Worm (Caenorhabditis elegans) whole organism, late embryonic: ENCODE data around the gene T22B7.3.

Experiments used
- C38D4.7 ChIP-seq: fragments of 200-800 bp; sonication (Bioruptor generic); optimal IDR thresholded peaks from 2 replicates; lab custom pipeline; 2018; ENCODE audit warnings: mild to moderate bottlenecking, missing genetic modification characterization, moderate library complexity, missing compliant biosample characterization
- K02D7.2 ChIP-seq: sonication (generic microtip); optimal IDR thresholded peaks from 2 replicates; lab custom pipeline; 2017; ENCODE audit warnings: mild to moderate bottlenecking, missing genetic modification characterization, missing compliant biosample characterization
- T23F11.4 ChIP-seq: fragments of 200-800 bp; sonication (Bioruptor generic); optimal IDR thresholded peaks from 2 replicates; lab custom pipeline; 2018; ENCODE audit warnings: mild to moderate bottlenecking, missing genetic modification characterization, missing compliant biosample characterization
- ceh-14 ChIP-seq: sonication (generic microtip); optimal IDR thresholded peaks from 2 replicates; lab custom pipeline; 2016; ENCODE audit warnings: missing genotype, missing genetic modification characterization, missing compliant biosample characterization
- ceh-18 ChIP-seq: sonication (generic microtip); optimal IDR thresholded peaks from 2 replicates; lab custom pipeline; 2016; ENCODE audit warnings: missing genetic modification characterization, missing compliant biosample characterization
- ceh-19 ChIP-seq: fragments of 200-800 bp; sonication (Bioruptor generic); optimal IDR thresholded peaks from 2 replicates; lab custom pipeline; 2018; ENCODE audit warnings: mild to moderate bottlenecking, missing genetic modification characterization, missing compliant biosample characterization
- ceh-22 ChIP-seq: sonication (generic microtip); optimal IDR thresholded peaks from 2 replicates; lab custom pipeline; 2017; ENCODE audit warnings: missing biosample characterization, missing genetic modification characterization
- ceh-24 ChIP-seq: sonication (generic microtip); optimal IDR thresholded peaks from 2 replicates; lab custom pipeline; 2016; ENCODE audit warnings: mild to moderate bottlenecking, missing genetic modification characterization, missing compliant biosample characterization
- ceh-30 ChIP-seq: fragments of 150-350 bp; optimal IDR thresholded peaks from 2 replicates; lab custom pipeline; 2014; ENCODE audit warnings: missing biosample characterization, missing genetic modification characterization
- ceh-31 ChIP-seq: sonication (generic microtip); optimal IDR thresholded peaks from 2 replicates; lab custom pipeline; 2016; ENCODE audit warnings: missing genetic modification characterization, missing compliant biosample characterization
- ceh-34 ChIP-seq: sonication (generic microtip); optimal IDR thresholded peaks from 2 replicates; lab custom pipeline; 2016; ENCODE audit warnings: mild to moderate bottlenecking, missing genetic modification characterization, missing compliant biosample characterization
- ceh-45 ChIP-seq: fragments of 200-800 bp; sonication (Bioruptor generic); IDR thresholded peaks from 2 replicates; pipeline ENCODE4 v1.3.6; 2022; ENCODE audit warnings: missing genetic modification reagents, missing genetic modification characterization, missing compliant biosample characterization
- dmd-4 ChIP-seq: sonication (generic microtip); optimal IDR thresholded peaks from 2 replicates; lab custom pipeline; 2016; ENCODE audit warnings: borderline replicate concordance, missing genetic modification characterization, missing compliant biosample characterization
- dve-1 ChIP-seq: sonication (generic microtip); optimal IDR thresholded peaks from 2 replicates; lab custom pipeline; 2017; ENCODE audit warnings: antibody characterized with exemption, mild to moderate bottlenecking, missing genetic modification characterization, missing compliant biosample characterization
- elt-2 ChIP-seq: sonication (generic microtip); optimal IDR thresholded peaks from 2 replicates; lab custom pipeline; 2016; ENCODE audit warnings: missing genetic modification reagents, missing genetic modification characterization, missing compliant biosample characterization
- elt-4 ChIP-seq: sonication (generic microtip); optimal IDR thresholded peaks from 2 replicates; lab custom pipeline; 2016; ENCODE audit warnings: missing genetic modification characterization, missing compliant biosample characterization
- eyg-1 ChIP-seq: sonication (generic microtip); optimal IDR thresholded peaks from 2 replicates; lab custom pipeline; 2016; ENCODE audit warnings: missing genotype, missing genetic modification characterization, missing compliant biosample characterization
- fkh-10 ChIP-seq: fragments of 150-350 bp; optimal IDR thresholded peaks from 2 replicates; lab custom pipeline; 2014; ENCODE audit warnings: missing biosample characterization, missing genetic modification reagents, missing genetic modification characterization
- fkh-6 ChIP-seq: sonication (generic microtip); optimal IDR thresholded peaks from 2 replicates; lab custom pipeline; 2016; ENCODE audit warnings: missing genetic modification characterization, missing compliant biosample characterization
- gmeb-2 ChIP-seq: sonication (generic microtip); optimal IDR thresholded peaks from 2 replicates; lab custom pipeline; 2016; ENCODE audit warnings: missing genetic modification characterization, inconsistent platforms, missing compliant biosample characterization
- hlh-15 ChIP-seq: sonication (generic microtip); optimal IDR thresholded peaks from 2 replicates; lab custom pipeline; 2016; ENCODE audit warnings: missing genetic modification characterization, missing compliant biosample characterization
- hlh-30 ChIP-seq: sonication (generic microtip); optimal IDR thresholded peaks from 2 replicates; lab custom pipeline; 2017; ENCODE audit warnings: antibody characterized with exemption, missing genetic modification characterization, missing compliant biosample characterization; ENCODE audit not compliant: insufficient read depth
- hlh-6 ChIP-seq: sonication (generic microtip); optimal IDR thresholded peaks from 2 replicates; lab custom pipeline; 2016; ENCODE audit warnings: missing genotype, missing genetic modification characterization, missing compliant biosample characterization
- hlh-8 ChIP-seq: sonication (generic microtip); optimal IDR thresholded peaks from 2 replicates; lab custom pipeline; 2016; ENCODE audit warnings: missing genotype, missing genetic modification characterization, missing compliant biosample characterization
- lim-6 ChIP-seq: sonication (generic microtip); optimal IDR thresholded peaks from 2 replicates; lab custom pipeline; 2016; ENCODE audit warnings: missing genetic modification characterization, missing compliant biosample characterization
- npax-4 ChIP-seq: sonication (generic microtip); optimal IDR thresholded peaks from 2 replicates; lab custom pipeline; 2016; ENCODE audit warnings: missing genetic modification characterization, missing compliant biosample characterization
- odd-2 ChIP-seq: sonication (generic microtip); optimal IDR thresholded peaks from 2 replicates; lab custom pipeline; 2017; ENCODE audit warnings: antibody characterized with exemption, mild to moderate bottlenecking, missing genetic modification characterization, missing compliant biosample characterization
- pag-3 ChIP-seq: sonication (generic microtip); optimal IDR thresholded peaks from 2 replicates; lab custom pipeline; 2016; ENCODE audit warnings: missing compliant biosample characterization, missing genetic modification characterization, borderline replicate concordance
- pat-9 ChIP-seq: fragments of 200-800 bp; sonication (Bioruptor generic); optimal IDR thresholded peaks from 2 replicates; lab custom pipeline; 2018; ENCODE audit warnings: mild to moderate bottlenecking, missing genetic modification characterization, moderate library complexity, missing compliant biosample characterization
- pqm-1 ChIP-seq: sonication (generic microtip); optimal IDR thresholded peaks from 2 replicates; lab custom pipeline; 2016; ENCODE audit warnings: missing genetic modification characterization, missing compliant biosample characterization
- ref-2 ChIP-seq: sonication (generic microtip); optimal IDR thresholded peaks from 2 replicates; lab custom pipeline; 2016; ENCODE audit warnings: missing genetic modification characterization, missing compliant biosample characterization
- sox-4 ChIP-seq: sonication (generic microtip); optimal IDR thresholded peaks from 2 replicates; lab custom pipeline; 2017; ENCODE audit warnings: mild to moderate bottlenecking, missing genetic modification characterization, inconsistent platforms, missing compliant biosample characterization
- syd-9 ChIP-seq: sonication (generic microtip); optimal IDR thresholded peaks from 2 replicates; lab custom pipeline; 2016; ENCODE audit warnings: mild to moderate bottlenecking, missing genetic modification characterization, moderate library complexity, missing compliant biosample characterization
- tbx-2 ChIP-seq: sonication (generic microtip); optimal IDR thresholded peaks from 2 replicates; lab custom pipeline; 2016; ENCODE audit warnings: missing genetic modification characterization, missing compliant biosample characterization
- tbx-7 ChIP-seq: sonication (generic microtip); optimal IDR thresholded peaks from 2 replicates; lab custom pipeline; 2016; ENCODE audit warnings: missing genotype, missing genetic modification characterization, missing compliant biosample characterization
- unc-55 ChIP-seq: sonication (generic microtip); optimal IDR thresholded peaks from 2 replicates; lab custom pipeline; 2017; ENCODE audit warnings: missing biosample characterization, missing genetic modification reagents, missing genetic modification characterization

Gene T22B7.3

ce11 chrX:5639562-5639961 is 7.6 kb upstream of the T22B7.3 start:
- TF ChIP-seq ceh-18, result no peak
- TF ChIP-seq pag-3 (tag; lab: Kevin White, UChicago), result no peak
- no peak for TF ChIP-seq ceh-45 (GFP tag; lab: Robert Waterston, UW)
- no peak for TF ChIP-seq ceh-19 (GFP tag; lab: Kevin White, UChicago)
- TF ChIP-seq ceh-22 (tag; lab: Kevin White, UChicago), result no peak
- no peak for TF ChIP-seq syd-9 (tag; lab: Kevin White, UChicago)
- TF ChIP-seq npax-4 (tag; lab: Kevin White, UChicago), result no peak
- TF ChIP-seq unc-55 (GFP tag; lab: Kevin White, UChicago), result no peak
- TF ChIP-seq hlh-6 (tag; lab: Kevin White, UChicago), result no peak
- no peak for TF ChIP-seq lim-6 (tag; lab: Kevin White, UChicago)
- TF ChIP-seq odd-2 (tag; lab: Kevin White, UChicago), result no peak
- no peak for TF ChIP-seq ref-2
- no peak for TF ChIP-seq dve-1
- TF ChIP-seq ceh-24 (tag; lab: Kevin White, UChicago), result no peak
- TF ChIP-seq fkh-6 (tag; lab: Kevin White, UChicago), result no peak
- no peak for TF ChIP-seq pat-9 (tag; lab: Kevin White, UChicago)
- TF ChIP-seq ceh-34 (tag; lab: Kevin White, UChicago), result no peak
- TF ChIP-seq K02D7.2 (tag; lab: Kevin White, UChicago), result no peak
- TF ChIP-seq ceh-31, result no peak

DNA sequence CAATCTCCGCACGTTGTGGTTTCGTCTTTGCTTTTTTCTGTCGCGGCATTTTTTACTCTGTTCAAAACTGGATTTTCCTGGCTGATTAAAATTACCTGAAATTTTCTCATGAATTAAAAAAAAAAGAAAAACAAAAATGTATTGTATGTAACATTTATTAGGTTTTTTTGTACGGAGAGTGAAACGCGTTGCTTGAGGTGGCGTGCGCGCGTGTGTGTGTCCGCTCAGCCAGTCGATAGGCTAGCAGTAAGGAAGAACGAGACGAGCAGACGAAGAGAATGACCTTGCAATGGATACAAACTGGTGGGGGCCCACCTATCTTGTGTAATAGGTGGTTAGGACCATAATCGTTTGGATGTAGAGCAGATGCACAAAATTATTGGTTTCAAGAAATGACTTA is 5.9 kb upstream of the T22B7.3 start, which contains the start of gene T22B7.4:
Gene T22B7.4 (minus strand): TSS at position 101 of the 400 bp plus-strand sequence.
- TF ChIP-seq tbx-7 (tag; lab: Kevin White, UChicago), result no peak
- no peak for TF ChIP-seq ceh-19 (GFP tag; lab: Kevin White, UChicago)
- TF ChIP-seq tbx-2 (tag; lab: Kevin White, UChicago), result no peak
- peak; percentile 11 for TF ChIP-seq dmd-4 (tag; lab: Kevin White, UChicago)
- TF ChIP-seq, all 69 proteins: peak for 1

- TF ChIP-seq ceh-45 (GFP tag; lab: Robert Waterston, UW) (no peak), ceh-24 (tag; lab: Kevin White, UChicago) (no peak)
Observed at ce11 chrX:5644112-5644511, 3.1 kb upstream of the T22B7.3 start.

DNA sequence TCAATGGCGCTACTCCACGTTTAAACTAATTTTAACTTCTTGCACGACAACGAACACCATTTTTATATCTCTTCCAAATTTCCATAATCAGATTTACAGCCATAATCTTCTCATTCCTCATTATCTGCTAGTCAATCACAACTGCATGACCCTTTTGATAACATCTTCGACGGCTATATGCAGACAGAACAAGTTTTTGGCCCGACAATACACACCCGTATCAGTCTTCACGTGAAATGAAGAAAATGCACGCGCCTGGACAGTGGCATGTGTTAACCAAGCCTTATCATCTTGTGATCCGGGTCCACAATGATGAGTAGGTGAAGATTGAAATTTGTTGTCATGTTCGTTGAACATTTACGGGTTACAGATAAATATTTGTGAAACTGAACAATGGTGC is 1.6 kb upstream of the T22B7.3 start:
- TF ChIP-seq elt-2 (peak; percentile 15), ceh-24 (tag; lab: Kevin White, UChicago) (no peak)

DNA sequence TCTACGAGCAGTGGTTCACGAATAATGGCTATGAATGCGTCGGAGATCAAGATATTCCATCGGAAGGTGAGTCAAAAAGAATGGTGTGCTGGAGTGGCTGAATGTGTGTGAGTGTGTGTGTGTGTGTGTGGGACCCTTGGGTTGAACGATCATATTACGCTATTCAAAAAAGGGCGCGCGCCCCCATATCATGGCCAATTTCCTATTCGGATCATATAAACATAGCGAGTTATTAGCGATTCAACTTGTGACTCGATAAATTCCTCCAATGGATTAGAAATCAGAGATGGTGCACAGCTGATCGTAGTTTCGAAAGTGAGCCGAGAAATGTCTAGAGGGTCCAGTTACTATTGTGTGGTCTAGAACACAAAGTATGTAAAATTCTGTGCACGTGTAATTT is 711 bp downstream of the T22B7.3 start, which contains the start of gene srv-7:
Gene srv-7 (minus strand): TSS at position 101 of the 400 bp plus-strand sequence.
- no peak for TF ChIP-seq lim-6 (tag; lab: Kevin White, UChicago)
- TF ChIP-seq fkh-10 (GFP tag; lab: Kevin White, UChicago), result no peak
- no peak for TF ChIP-seq ref-2
- TF ChIP-seq hlh-8 (tag; lab: Kevin White, UChicago), result no peak
- TF ChIP-seq hlh-30 (tag; lab: Kevin White, UChicago), result no peak
- no peak for TF ChIP-seq T23F11.4 (GFP tag; lab: Kevin White, UChicago)
- no peak for TF ChIP-seq sox-4 (tag; lab: Kevin White, UChicago)
- no peak for TF ChIP-seq dve-1
- no peak for TF ChIP-seq C38D4.7 (GFP tag; lab: Kevin White, UChicago)
- TF ChIP-seq hlh-15, result no peak
- no peak for TF ChIP-seq fkh-6 (tag; lab: Kevin White, UChicago)
- no peak for TF ChIP-seq pqm-1 (tag; lab: Kevin White, UChicago)
- TF ChIP-seq ceh-14 (tag; lab: Kevin White, UChicago), result no peak
- no peak for TF ChIP-seq elt-4
- TF ChIP-seq eyg-1 (tag; lab: Kevin White, UChicago), result no peak
- no peak for TF ChIP-seq ceh-31
- TF ChIP-seq ceh-30 (tag; lab: Kevin White, UChicago), result no peak
- TF ChIP-seq gmeb-2 (tag; lab: Kevin White, UChicago), result no peak
- TF ChIP-seq syd-9 (tag; lab: Kevin White, UChicago), result no peak
